3 fruit fly cellular contexts compared by ENCODE assay signal in genomic region chr3L:13049671-13050070, dm6.
TF ChIP-seq lines count a peak whose summit lies in the region.

No protein-coding gene starts in this region.

TF ChIP-seq in whole organism, embryonic, 481 proteins besides CTCF, POLR2A, EP300 and RAD21 (continued from another document and continues in another):
- TF ChIP-seq CG10209 (GFP tag; optimal IDR thresholded peaks at IDR 0.05; lab: Kevin White, UChicago) (no peak), az2 (GFP tag; optimal IDR thresholded peaks at IDR 0.05; lab: Kevin White, UChicago) (no peak), CG12219 (GFP tag; optimal IDR thresholded peaks at IDR 0.05; lab: Kevin White, UChicago) (no peak), CG12104 (GFP tag; optimal IDR thresholded peaks at IDR 0.05; lab: Kevin White, UChicago) (no peak), YL-1 (GFP tag; optimal IDR thresholded peaks at IDR 0.05; lab: Kevin White, UChicago) (no peak), CG11456 (GFP tag; IDR thresholded peaks at IDR 0.05; lab: Robert Waterston, UW) (no peak), tll (GFP tag; optimal IDR thresholded peaks at IDR 0.05; lab: Kevin White, UChicago) (peak in 1 of 2 experiments; percentile 65), stc (GFP tag; IDR thresholded peaks at IDR 0.05; lab: Robert Waterston, UW) (no peak), tap (tag; optimal IDR thresholded peaks at IDR 0.05; lab: Kevin White, UChicago) (no peak), CG34422 (GFP tag; IDR thresholded peaks at IDR 0.05; lab: Robert Waterston, UW) (0 out of 3 replicates have a peak, but pooled peaks have one; percentile 13), Dek (tag; optimal IDR thresholded peaks at IDR 0.05; lab: Kevin White, UChicago) (no peak), Hmr (GFP tag; optimal IDR thresholded peaks at IDR 0.05; lab: Kevin White, UChicago) (no peak), CG8281 (tag; optimal IDR thresholded peaks at IDR 0.05; lab: Kevin White, UChicago) (no peak), CG15514 (GFP tag; optimal IDR thresholded peaks at IDR 0.05; lab: Kevin White, UChicago) (no peak), CG1529 (GFP tag; optimal IDR thresholded peaks at IDR 0.05; lab: Kevin White, UChicago) (no peak), Hr3 (GFP tag; optimal IDR thresholded peaks at IDR 0.05; lab: Kevin White, UChicago) (no peak), CG9876 (GFP tag; optimal IDR thresholded peaks at IDR 0.05; lab: Kevin White, UChicago) (no peak), ssp (GFP tag; IDR thresholded peaks at IDR 0.05; lab: Robert Waterston, UW) (no peak), Mad (GFP tag; optimal IDR thresholded peaks at IDR 0.05; lab: Kevin White, UChicago) (no peak), jing (GFP tag; optimal IDR thresholded peaks at IDR 0.05; lab: Kevin White, UChicago) (no peak), GATAe (GFP tag; conservative IDR thresholded peaks at IDR 0.05; lab: Robert Waterston, UW) (no peak), fd64A (GFP tag; optimal IDR thresholded peaks at IDR 0.05; lab: Kevin White, UChicago) (no peak), ewg (GFP tag; optimal IDR thresholded peaks at IDR 0.05; lab: Kevin White, UChicago) (no peak), row (GFP tag; IDR thresholded peaks at IDR 0.05; lab: Robert Waterston, UW) (no peak), CG1792 (GFP tag; optimal IDR thresholded peaks at IDR 0.05; lab: Kevin White, UChicago) (no peak), CG18262 (tag; optimal IDR thresholded peaks at IDR 0.05; lab: Kevin White, UChicago) (peak; percentile 49), aop (GFP tag; IDR thresholded peaks at IDR 0.05; lab: Robert Waterston, UW) (no peak), CG7271 (tag; optimal IDR thresholded peaks at IDR 0.05; lab: Kevin White, UChicago) (peak; percentile 3), CG3281 (GFP tag; optimal IDR thresholded peaks at IDR 0.05; lab: Kevin White, UChicago) (no peak), Oaz (GFP tag; IDR thresholded peaks at IDR 0.05; lab: Robert Waterston, UW) (no peak), br (optimal IDR thresholded peaks at IDR 0.05; lab: Kevin White, UChicago) (no peak), E2f2 (GFP tag; IDR thresholded peaks at IDR 0.05; lab: Robert Waterston, UW) (no peak), CG7357 (GFP tag; IDR thresholded peaks at IDR 0.05; lab: Robert Waterston, UW) (no peak), CG4360 (GFP tag; IDR thresholded peaks at IDR 0.05; lab: Robert Waterston, UW) (no peak), fd96Cb (tag; optimal IDR thresholded peaks at IDR 0.05; lab: Kevin White, UChicago) (no peak), ab (GFP tag; optimal IDR thresholded peaks at IDR 0.05; lab: Kevin White, UChicago) (no peak), D (optimal IDR thresholded peaks at IDR 0.05; lab: Kevin White, UChicago) (no peak), D (GFP tag; optimal IDR thresholded peaks at IDR 0.05; lab: Kevin White, UChicago) (peak; percentile 4), CkIIα-i1 (GFP tag; IDR thresholded peaks at IDR 0.05; lab: Robert Waterston, UW) (no peak), unc-4 (GFP tag; IDR thresholded peaks at IDR 0.05; lab: Robert Waterston, UW; ENCODE audit: partially characterized antibody) (no peak), gcm2 (GFP tag; optimal IDR thresholded peaks at IDR 0.05; lab: Kevin White, UChicago) (no peak), CG11398 (GFP tag; optimal IDR thresholded peaks at IDR 0.05; lab: Kevin White, UChicago) (no peak), CG5180 (GFP tag; optimal IDR thresholded peaks at IDR 0.05; lab: Kevin White, UChicago) (no peak), CG11560 (tag; IDR thresholded peaks at IDR 0.05; lab: Robert Waterston, UW) (no peak), Antp (GFP tag; optimal IDR thresholded peaks at IDR 0.05; lab: Kevin White, UChicago) (no peak), CG15601 (tag; optimal IDR thresholded peaks at IDR 0.05; lab: Kevin White, UChicago) (no peak), CG2712 (tag; optimal IDR thresholded peaks at IDR 0.05; lab: Kevin White, UChicago) (peak; percentile 55)

TF ChIP-seq in whole organism, prepupa, 60 proteins besides CTCF, POLR2A, EP300 and RAD21 (continued from another document):
- TF ChIP-seq spab (GFP tag; optimal IDR thresholded peaks at IDR 0.05; lab: Kevin White, UChicago) (peak; percentile 37), CG6163 (GFP tag; IDR thresholded peaks at IDR 0.05; lab: Robert Waterston, UW) (no peak), dsx (GFP tag; optimal IDR thresholded peaks at IDR 0.05; lab: Kevin White, UChicago; ENCODE audit: poor library complexity, severe bottlenecking) (peak; percentile 35), ss (GFP tag; optimal IDR thresholded peaks at IDR 0.05; lab: Kevin White, UChicago) (peak; percentile 36 to 41), Eip93F (GFP tag; optimal IDR thresholded peaks at IDR 0.05; lab: Kevin White, UChicago) (no peak), Blimp-1 (GFP tag; optimal IDR thresholded peaks at IDR 0.05; lab: Kevin White, UChicago) (no peak), CG1621 (tag; optimal IDR thresholded peaks at IDR 0.05; lab: Kevin White, UChicago) (peak; percentile 7), CG8632 (GFP tag; optimal IDR thresholded peaks at IDR 0.05; lab: Kevin White, UChicago) (peak; percentile 16), salr (GFP tag; optimal IDR thresholded peaks at IDR 0.05; lab: Kevin White, UChicago) (peak in 1 of 2 experiments; percentile 11), acj6 (GFP tag; optimal IDR thresholded peaks at IDR 0.05; lab: Kevin White, UChicago) (peak; percentile 30), topi (GFP tag; optimal IDR thresholded peaks at IDR 0.05; lab: Kevin White, UChicago) (peak; percentile 32), Hr39 (GFP tag; optimal IDR thresholded peaks at IDR 0.05; lab: Kevin White, UChicago) (no peak), CG4318 (GFP tag; optimal IDR thresholded peaks at IDR 0.05; lab: Kevin White, UChicago) (no peak), CG6854 (GFP tag; optimal IDR thresholded peaks at IDR 0.05; lab: Kevin White, UChicago) (no peak), CG3919 (GFP tag; optimal IDR thresholded peaks at IDR 0.05; lab: Kevin White, UChicago) (peak; percentile 27), Sox15 (GFP tag; optimal IDR thresholded peaks at IDR 0.05; lab: Kevin White, UChicago) (no peak), Eip78C (GFP tag; lab: Kevin White, UChicago) (peak; percentile 86), CG11294 (GFP tag; IDR thresholded peaks at IDR 0.05; lab: Robert Waterston, UW) (no peak), vri (GFP tag; optimal IDR thresholded peaks at IDR 0.05; lab: Kevin White, UChicago) (peak; percentile 15), CG34406 (GFP tag; optimal IDR thresholded peaks at IDR 0.05; lab: Kevin White, UChicago) (peak; percentile 3), cyc (GFP tag; optimal IDR thresholded peaks at IDR 0.05; lab: Kevin White, UChicago) (no peak), CG15336 (GFP tag; IDR thresholded peaks at IDR 0.05; lab: Robert Waterston, UW) (0 out of 2 replicates have a peak, but pooled peaks have one; percentile 34), fd59A (GFP tag; optimal IDR thresholded peaks at IDR 0.05; lab: Kevin White, UChicago) (no peak), CG10631 (GFP tag; optimal IDR thresholded peaks at IDR 0.05; lab: Kevin White, UChicago) (peak; percentile 42), Ets21C (GFP tag; optimal IDR thresholded peaks at IDR 0.05; lab: Kevin White, UChicago) (no peak), lz (GFP tag; optimal IDR thresholded peaks at IDR 0.05; lab: Kevin White, UChicago) (peak; percentile 22), dac (GFP tag; optimal IDR thresholded peaks at IDR 0.05; lab: Kevin White, UChicago) (no peak), Met (GFP tag; optimal IDR thresholded peaks at IDR 0.05; lab: Kevin White, UChicago) (peak; percentile 27), CG6276 (GFP tag; optimal IDR thresholded peaks at IDR 0.05; lab: Kevin White, UChicago) (no peak), Hr4 (GFP tag; optimal IDR thresholded peaks at IDR 0.05; lab: Kevin White, UChicago) (no peak), CG11762 (GFP tag; optimal IDR thresholded peaks at IDR 0.05; lab: Kevin White, UChicago; ENCODE audit: insufficient read depth) (no peak), fd85E (GFP tag; optimal IDR thresholded peaks at IDR 0.05; lab: Kevin White, UChicago) (no peak), svp (GFP tag; lab: Kevin White, UChicago) (peak; percentile 80), CG9139 (GFP tag; optimal IDR thresholded peaks at IDR 0.05; lab: Kevin White, UChicago) (no peak), CG31627 (GFP tag; optimal IDR thresholded peaks at IDR 0.05; lab: Kevin White, UChicago) (no peak), Ets96B (tag; optimal IDR thresholded peaks at IDR 0.05; lab: Kevin White, UChicago) (peak; percentile 38)

TF ChIP-seq in whole organism, wandering third instar larva, 38 proteins besides CTCF, POLR2A, EP300 and RAD21 (continued from another document):
- TF ChIP-seq Mio (GFP tag; optimal IDR thresholded peaks at IDR 0.05; lab: Kevin White, UChicago) (no peak), sage (GFP tag; optimal IDR thresholded peaks at IDR 0.05; lab: Kevin White, UChicago) (no peak), Dfd (GFP tag; optimal IDR thresholded peaks at IDR 0.05; lab: Kevin White, UChicago) (no peak), lola (GFP tag; optimal IDR thresholded peaks at IDR 0.05; lab: Kevin White, UChicago) (no peak), psq (GFP tag; optimal IDR thresholded peaks at IDR 0.05; lab: Kevin White, UChicago) (peak; percentile 5)
